Fruit fly (Drosophila melanogaster) ovary, adult (tissue): ENCODE data around the gene p38a.

Experiments
- CG17801 ChIP-seq: fragments of 200-800 bp; optimal IDR thresholded peaks from 2 replicates; lab custom pipeline; 2019; ENCODE audit warnings: missing biosample characterization, mild to moderate bottlenecking, missing genetic modification characterization, moderate library complexity; ENCODE audit not compliant: partially characterized antibody

The p38a gene

DNA sequence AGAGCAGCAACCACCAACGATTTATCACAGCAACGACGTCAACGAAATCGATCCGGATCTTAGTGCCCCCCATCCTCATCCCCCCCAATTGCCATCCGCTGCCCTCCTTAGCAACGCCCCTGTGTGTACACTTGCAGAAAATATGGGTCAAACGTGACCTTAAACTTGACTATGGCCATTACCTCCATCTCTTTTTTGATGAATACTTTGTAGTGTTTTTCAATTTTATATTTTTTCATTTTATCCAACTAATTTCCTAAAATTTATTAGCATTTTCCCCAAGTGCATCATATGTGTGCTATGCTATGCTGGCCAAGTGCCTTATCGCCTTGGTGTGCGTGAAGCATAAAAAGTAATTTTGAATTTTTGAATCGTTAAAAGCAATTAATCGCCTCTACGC is 9.2 kb downstream of the p38a start:
- no peak for TF ChIP-seq CG17801

dm6 chr3R:24141013-24141592 is 11.0 kb downstream of the p38a start, which contains the start of gene Kal1:
Gene Kal1, plus strand, starts transcription at chr3R:24141395.
- peak; percentile 97 for TF ChIP-seq CG17801

DNA sequence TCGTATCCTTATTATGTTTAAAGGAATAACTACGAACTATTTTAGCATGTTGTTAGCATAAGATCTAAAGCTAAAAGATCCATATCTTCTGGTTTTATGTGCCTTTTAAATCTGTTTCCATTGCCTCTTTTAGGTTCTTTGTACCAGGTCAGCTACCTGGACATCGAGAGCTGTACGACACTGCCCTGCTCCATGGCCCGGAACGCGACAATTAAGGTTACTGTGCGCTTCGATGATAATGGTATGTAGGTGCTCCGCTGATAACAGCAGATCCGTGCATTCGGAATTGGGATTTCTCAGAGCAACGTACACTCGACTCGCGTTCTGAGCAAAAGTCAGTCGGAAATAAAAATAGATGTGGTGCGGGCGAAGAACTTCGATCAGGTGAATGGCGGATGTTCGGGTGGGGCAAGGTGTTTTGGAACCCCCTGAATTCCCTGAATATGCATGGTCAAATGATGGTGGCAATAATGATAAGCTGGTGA is 12.4 kb downstream of the p38a start:
- no peak for TF ChIP-seq CG17801

- no peak for TF ChIP-seq CG17801
Observed at dm6 chr3R:24138478-24139455, 13.4 kb downstream of the p38a start.

dm6 chr3R:24137311-24137945 is 14.7 kb downstream of the p38a start, which contains the start of gene Npc2f:
Gene Npc2f, plus strand, starts transcription at chr3R:24137895.
- no peak for TF ChIP-seq CG17801

DNA sequence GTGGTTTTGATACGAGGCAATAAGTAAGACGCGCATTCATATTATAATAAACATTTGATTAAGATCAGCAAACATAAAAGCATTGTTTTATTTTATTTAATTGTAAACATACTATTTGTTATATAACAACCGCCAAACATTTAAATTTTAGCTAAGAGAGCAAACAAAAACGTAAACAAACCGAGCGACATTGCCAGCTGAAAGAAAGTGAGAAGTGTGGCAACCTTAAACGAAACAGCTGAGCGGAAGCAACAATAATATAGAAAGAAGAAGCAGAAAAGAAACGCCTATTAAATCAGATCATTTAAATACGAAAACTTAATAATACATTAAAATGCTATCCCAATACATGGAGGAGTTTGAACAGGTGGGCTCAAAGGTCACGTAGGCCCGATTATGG is 17.5 kb downstream of the p38a start, which contains the start of gene Sec10:
Sec10 (plus strand) TSS at position 252 of the 400 bp plus-strand sequence.
- TF ChIP-seq CG17801, result peak; percentile 41

- TF ChIP-seq CG17801, result peak; percentile 41
Observed at dm6 chr3R:24130080-24130479, 22.0 kb downstream of the p38a start, which contains the start of the genes GatB and Tsc1. Gene GatB, minus strand, starts transcription at chr3R:24130255. Gene Tsc1, plus strand, starts transcription at chr3R:24130307.

- no peak for TF ChIP-seq CG17801
Observed at dm6 chr3R:24122369-24122768, 29.8 kb downstream of the p38a start.

DNA sequence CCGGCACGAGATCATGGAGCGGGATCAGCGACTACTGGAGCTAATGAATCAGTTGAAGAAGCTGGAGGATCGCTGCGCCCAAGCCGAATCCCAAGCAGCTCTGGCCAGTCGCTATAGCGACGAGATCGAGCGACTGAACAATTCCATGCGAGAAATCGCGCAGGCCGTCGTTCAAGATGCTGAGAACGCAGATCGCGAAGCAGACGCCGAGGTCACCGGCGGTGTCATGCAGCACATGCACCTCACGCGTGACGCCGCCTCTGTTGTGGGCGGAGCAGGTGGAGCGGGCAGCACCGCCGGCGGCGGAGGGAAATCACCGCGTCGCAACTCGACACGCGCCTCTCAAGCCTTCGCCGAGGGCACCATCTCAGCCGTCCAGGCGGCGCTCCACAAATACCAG is 30.5 kb downstream of the p38a start:
- TF ChIP-seq CG17801, result no peak

DNA sequence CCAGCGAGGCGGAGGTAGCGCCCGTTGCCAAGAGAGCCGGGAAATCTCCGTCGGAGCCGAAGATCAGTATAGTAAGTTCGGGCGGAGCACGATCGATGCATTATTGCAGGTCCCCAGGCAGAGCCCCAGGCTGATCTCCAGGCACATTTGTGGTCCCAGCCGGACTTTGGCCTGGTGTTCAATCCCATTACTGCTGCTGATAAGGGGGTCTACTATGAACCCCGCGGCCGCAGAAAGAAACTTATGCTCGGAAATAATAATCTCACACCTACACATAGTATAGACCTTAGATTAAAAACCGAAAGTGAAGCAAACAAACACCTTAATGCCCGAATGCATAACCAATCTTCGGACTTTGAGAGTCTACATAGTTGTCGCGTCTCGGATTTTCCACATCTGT is 35.1 kb downstream of the p38a start:
- no peak for TF ChIP-seq CG17801

dm6 chr3R:24116180-24116579 is 35.9 kb downstream of the p38a start, which contains the start of gene CG13607:
Gene CG13607, minus strand, starts transcription at chr3R:24116322.
- no peak for TF ChIP-seq CG17801

dm6 chr3R:24113070-24113385 is 39.1 kb downstream of the p38a start, which contains the start of gene Root:
Gene Root, plus strand, starts transcription at chr3R:24113286.
- TF ChIP-seq CG17801, result no peak

DNA sequence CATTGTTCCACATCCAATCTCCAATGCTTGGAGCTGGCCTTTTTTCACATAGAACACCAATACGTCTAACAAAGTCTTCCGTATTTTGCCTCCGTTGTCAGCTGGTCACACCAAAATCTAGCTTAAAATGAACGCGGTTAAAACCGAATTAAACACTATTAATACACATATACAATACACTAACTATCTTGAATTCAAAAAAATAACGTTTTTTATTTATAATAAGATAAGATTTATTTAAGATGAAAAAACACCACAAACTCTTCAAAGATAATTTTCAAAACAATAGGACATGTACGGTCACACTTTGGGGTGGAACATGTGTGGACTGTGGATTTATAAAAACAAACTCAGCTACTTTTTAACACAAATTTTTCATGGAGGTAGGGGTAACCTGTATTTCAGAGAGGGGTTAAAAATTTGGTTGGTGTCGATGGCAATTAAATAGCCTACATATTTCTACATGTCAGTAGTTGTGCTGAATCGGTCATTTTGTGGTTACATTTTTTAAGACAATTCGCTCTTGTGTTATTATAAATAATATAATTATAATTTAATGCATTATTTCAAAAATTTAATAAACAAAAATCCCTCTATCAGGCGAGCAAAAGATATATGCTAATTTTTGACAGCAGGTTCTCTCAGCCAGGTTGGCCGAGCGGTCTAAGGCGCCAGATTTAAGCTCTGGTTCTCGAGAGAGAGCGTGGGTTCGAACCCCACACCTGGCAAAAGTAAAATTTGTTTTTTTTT is 39.6 kb downstream of the p38a start, which contains the start of gene CG13605:
CG13605 (minus strand) TSS at position 70 of the 750 bp plus-strand sequence.
- peak; percentile 74 for TF ChIP-seq CG17801

DNA sequence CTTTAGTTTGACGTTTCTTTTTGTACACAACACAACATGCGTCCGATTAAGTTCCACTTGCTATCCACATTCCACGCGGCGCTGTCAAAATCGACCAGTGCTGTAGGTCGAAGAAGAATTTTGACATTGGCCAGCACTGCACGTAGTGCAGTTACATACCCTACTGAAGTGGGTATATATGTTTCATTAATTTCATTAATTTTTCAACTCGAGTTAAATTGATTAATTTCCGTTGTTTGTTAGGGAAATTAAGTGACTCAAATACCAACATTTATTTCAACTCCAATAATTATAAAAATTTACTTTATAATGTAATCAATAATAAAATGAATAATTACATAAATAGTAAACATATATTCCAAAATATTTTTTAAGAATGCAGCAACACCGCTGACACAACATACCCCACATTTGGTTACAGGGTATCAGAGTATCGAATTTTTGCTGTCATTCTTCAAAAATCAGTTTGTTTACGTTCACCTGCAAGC is 43.2 kb downstream of the p38a start, which contains the start of the genes eIF4EHP and CG18428:
eIF4EHP (minus strand) TSS at position 59 of the 488 bp plus-strand sequence.
CG18428 (plus strand) TSS at position 435 of the 488 bp plus-strand sequence.
- peak; percentile 100 for TF ChIP-seq CG17801

- TF ChIP-seq CG17801, result no peak
Observed at dm6 chr3R:24106879-24107441, 45.2 kb downstream of the p38a start, which contains the start of gene CG10694. Gene CG10694, plus strand, starts transcription at chr3R:24107391.
